Worm (Caenorhabditis elegans): ENCODE results near the gene col-73.
A peak's percentile ranks its signal among the peaks of the same experiment; 100 is the strongest.

ce11 chrII:4888527-4889487 is 15.9 kb upstream of the col-73 start, which contains the start of gene pgm-1:
- TF ChIP-seq skn-1 (tag; optimal IDR thresholded peaks at IDR 0.05) (no peak), mab-5 (tag; optimal IDR thresholded peaks at IDR 0.05) (no peak), ceh-16 (tag; optimal IDR thresholded peaks at IDR 0.05) (no peak), egl-27 (tag; optimal IDR thresholded peaks at IDR 0.05) (no peak), nhr-11 (tag; optimal IDR thresholded peaks at IDR 0.05) (no peak), nhr-6 (tag; optimal IDR thresholded peaks at IDR 0.05) (no peak), crh-2 (tag; optimal IDR thresholded peaks at IDR 0.05) (peak; percentile 53), nhr-237 (tag; optimal IDR thresholded peaks at IDR 0.05) (no peak)
